Worm (Caenorhabditis elegans) whole organism, L3 larva: ENCODE results near the gene pals-32.

Source experiments
- ZK546.5 ChIP-seq: sonication (generic microtip); optimal IDR thresholded peaks from 2 replicates; lab custom pipeline; 2017; ENCODE audit warnings: missing biosample characterization, missing genetic modification characterization
- aly-2 ChIP-seq: fragments of 150-350 bp; optimal IDR thresholded peaks from 2 replicates; lab custom pipeline; 2014; ENCODE audit warnings: missing biosample characterization, missing genetic modification characterization
- ama-1 ChIP-seq: fragments of 150-350 bp; optimal IDR thresholded peaks from 2 replicates; lab custom pipeline; 2018
- ceh-16 ChIP-seq: sonication (generic microtip); optimal IDR thresholded peaks from 2 replicates; lab custom pipeline; 2017; ENCODE audit warnings: missing biosample characterization, missing genetic modification characterization
- ceh-28 ChIP-seq: fragments of 150-350 bp; optimal IDR thresholded peaks from 2 replicates; lab custom pipeline; 2014; ENCODE audit warnings: missing biosample characterization, missing genetic modification reagents, missing genetic modification characterization
- ceh-9 ChIP-seq: sonication (generic microtip); optimal IDR thresholded peaks from 2 replicates; lab custom pipeline; 2018; ENCODE audit warnings: missing biosample characterization, missing genetic modification characterization
- elt-1 ChIP-seq: fragments of 150-350 bp; optimal IDR thresholded peaks from 2 replicates; lab custom pipeline; 2014; ENCODE audit warnings: missing biosample characterization, missing genetic modification characterization
- elt-2 ChIP-seq: sonication (generic microtip); optimal IDR thresholded peaks from 2 replicates; lab custom pipeline; 2016; ENCODE audit warnings: missing genetic modification reagents, mild to moderate bottlenecking, missing genetic modification characterization, missing compliant biosample characterization
- elt-3 ChIP-seq, 3 experiments: fragments of 150-350 bp in 1 of 3; sonication (generic microtip) in 2 of 3; optimal IDR thresholded peaks; 2 replicates in 2 of 3; 4 replicates in 1 of 3; lab custom pipeline; 2014 to 2017; ENCODE audit warnings: missing biosample characterization in 3 of 3, missing genetic modification characterization in 3 of 3
- eor-1 ChIP-seq, 2 experiments: fragments of 150-350 bp; optimal IDR thresholded peaks; 2 replicates each; lab custom pipeline; 2014 to 2018; ENCODE audit warnings: missing biosample characterization in 2 of 2, missing genetic modification characterization in 2 of 2
- fkh-10 ChIP-seq: sonication (generic microtip); optimal IDR thresholded peaks from 2 replicates; lab custom pipeline; 2017; ENCODE audit warnings: missing biosample characterization, missing genetic modification reagents, missing genetic modification characterization
- fkh-2 ChIP-seq: fragments of 150-350 bp; optimal IDR thresholded peaks from 2 replicates; lab custom pipeline; 2014; ENCODE audit warnings: missing biosample characterization, missing genetic modification reagents, missing genetic modification characterization
- hmg-11 ChIP-seq: sonication (generic microtip); optimal IDR thresholded peaks from 2 replicates; lab custom pipeline; 2016; ENCODE audit warnings: missing genetic modification characterization, missing compliant biosample characterization
- jun-1 ChIP-seq: fragments of 150-350 bp; optimal IDR thresholded peaks from 2 replicates; lab custom pipeline; 2014; ENCODE audit warnings: missing biosample characterization, missing genetic modification reagents, missing genetic modification characterization
- lin-15B ChIP-seq: fragments of 150-350 bp; optimal IDR thresholded peaks from 2 replicates; lab custom pipeline; 2014; ENCODE audit warnings: missing biosample characterization, missing genetic modification characterization
- lin-39 ChIP-seq: fragments of 150-350 bp; optimal IDR thresholded peaks from 2 replicates; lab custom pipeline; 2018; ENCODE audit warnings: missing biosample characterization, missing genetic modification reagents, missing genetic modification characterization
- lsy-12 ChIP-seq: sonication (generic microtip); optimal IDR thresholded peaks from 2 replicates; lab custom pipeline; 2016; ENCODE audit warnings: mild to moderate bottlenecking, missing genetic modification characterization, missing compliant biosample characterization
- mml-1 ChIP-seq: fragments of 150-350 bp; sonication (generic microtip); optimal IDR thresholded peaks from 3 replicates; lab custom pipeline; 2014; ENCODE audit warnings: missing biosample characterization, missing genetic modification characterization
- nhr-11 ChIP-seq: fragments of 150-350 bp; optimal IDR thresholded peaks from 2 replicates; lab custom pipeline; 2014; ENCODE audit warnings: missing biosample characterization, missing genetic modification characterization
- nhr-23 ChIP-seq: fragments of 150-350 bp; optimal IDR thresholded peaks from 2 replicates; lab custom pipeline; 2014; ENCODE audit warnings: missing biosample characterization, missing genetic modification reagents, missing genetic modification characterization
- nhr-237 ChIP-seq: fragments of 150-350 bp; optimal IDR thresholded peaks from 2 replicates; lab custom pipeline; 2014; ENCODE audit warnings: missing biosample characterization, missing genetic modification characterization
- nhr-25 ChIP-seq: sonication (generic microtip); optimal IDR thresholded peaks from 2 replicates; lab custom pipeline; 2017; ENCODE audit warnings: missing biosample characterization, missing genetic modification characterization
- nhr-28 ChIP-seq: fragments of 150-350 bp; optimal IDR thresholded peaks from 2 replicates; lab custom pipeline; 2014; ENCODE audit warnings: missing biosample characterization, missing genetic modification characterization
- nhr-43 ChIP-seq: sonication (generic microtip); optimal IDR thresholded peaks from 2 replicates; lab custom pipeline; 2016; ENCODE audit warnings: mild to moderate bottlenecking, missing genetic modification characterization, missing compliant biosample characterization; ENCODE audit not compliant: poor library complexity, severe bottlenecking
- nhr-67 ChIP-seq: fragments of 150-350 bp; optimal IDR thresholded peaks from 2 replicates; lab custom pipeline; 2014; ENCODE audit warnings: missing biosample characterization, missing genetic modification characterization
- nhr-76 ChIP-seq: fragments of 150-350 bp; sonication (generic microtip); optimal IDR thresholded peaks from 5 replicates; lab custom pipeline; 2014; ENCODE audit warnings: missing biosample characterization, missing genetic modification characterization
- nhr-77 ChIP-seq: fragments of 150-350 bp; optimal IDR thresholded peaks from 2 replicates; lab custom pipeline; 2014; ENCODE audit warnings: missing biosample characterization, missing genetic modification characterization
- pha-4 ChIP-seq: fragments of 150-350 bp; optimal IDR thresholded peaks from 2 replicates; lab custom pipeline; 2014; ENCODE audit warnings: missing biosample characterization, missing genetic modification reagents, missing genetic modification characterization
- pqm-1 ChIP-seq: fragments of 150-350 bp; optimal IDR thresholded peaks from 2 replicates; lab custom pipeline; 2017; ENCODE audit warnings: missing biosample characterization, missing genetic modification characterization, inconsistent platforms
- skn-1 ChIP-seq: fragments of 150-350 bp; optimal IDR thresholded peaks from 2 replicates; lab custom pipeline; 2014; ENCODE audit warnings: missing biosample characterization, missing genetic modification characterization
- snpc-4 ChIP-seq: fragments of 150-350 bp; optimal IDR thresholded peaks from 2 replicates; lab custom pipeline; 2014; ENCODE audit warnings: missing biosample characterization, missing genetic modification characterization
- unc-39 ChIP-seq: sonication (generic microtip); optimal IDR thresholded peaks from 4 replicates; lab custom pipeline; 2017; ENCODE audit warnings: missing biosample characterization, missing genetic modification characterization
- unc-62 ChIP-seq: fragments of 150-350 bp; sonication (generic microtip); optimal IDR thresholded peaks from 4 replicates; lab custom pipeline; 2014; ENCODE audit warnings: missing biosample characterization, missing genetic modification reagents, missing genetic modification characterization
- ztf-4 ChIP-seq: fragments of 150-350 bp; optimal IDR thresholded peaks from 2 replicates; lab custom pipeline; 2014; ENCODE audit warnings: missing biosample characterization, missing genetic modification characterization

The pals-32 gene

DNA sequence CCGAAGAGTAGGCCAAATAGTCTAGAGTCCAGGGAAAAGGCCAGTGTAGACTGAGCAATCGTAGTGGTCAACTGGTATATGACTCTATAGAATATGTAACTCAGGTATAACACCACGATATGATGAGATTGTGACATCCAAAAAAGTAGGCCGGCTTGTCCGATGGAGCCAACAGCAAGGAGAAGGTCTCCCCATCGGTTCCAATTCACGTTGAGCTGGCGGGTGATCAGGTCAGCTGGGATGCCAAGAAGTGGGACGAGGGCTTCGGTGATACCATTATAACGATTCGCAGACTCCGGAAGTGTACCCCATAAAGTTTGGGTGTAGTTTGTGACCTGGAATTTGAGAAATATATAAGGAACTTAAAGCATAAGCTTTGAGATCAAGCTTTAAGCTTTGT is 23.5 kb upstream of the pals-32 start:
- TF ChIP-seq ZK546.5 (tag; lab: Kevin White, UChicago) (no peak), pqm-1 (tag; lab: Kevin White, UChicago) (no peak), ama-1 (lab: Kevin White, UChicago) (no peak), pha-4 (tag; lab: Kevin White, UChicago) (no peak), eor-1 (tag; optimal IDR thresholded peaks at IDR 0.05; lab: Kevin White, UChicago) (no peak), fkh-10 (GFP tag; lab: Kevin White, UChicago) (no peak), nhr-76 (tag; lab: Kevin White, UChicago) (no peak), hmg-11 (tag; lab: Kevin White, UChicago) (no peak), nhr-237 (tag; lab: Kevin White, UChicago) (no peak), lin-39 (no peak), ceh-16 (no peak), ceh-28 (no peak), lin-15B (tag; lab: Kevin White, UChicago) (no peak), nhr-77 (tag; lab: Kevin White, UChicago) (no peak), jun-1 (no peak), aly-2 (tag; lab: Kevin White, UChicago) (no peak), nhr-43 (tag; lab: Kevin White, UChicago) (no peak), snpc-4 (tag; lab: Kevin White, UChicago) (no peak), elt-3 (tag; optimal IDR thresholded peaks at IDR 0.05; lab: Kevin White, UChicago) (no peak), ztf-4 (no peak)

- TF ChIP-seq elt-2 (peak; percentile 75), ceh-9 (tag; lab: Kevin White, UChicago) (no peak), mml-1 (no peak), pqm-1 (tag; lab: Kevin White, UChicago) (peak; percentile 49)
These were observed 21.0 kb upstream of the pals-32 start, which contains the start of gene folt-2 for ce11 chrV:2875422-2875821. folt-2 (minus strand) TSS chrV:2875600.

DNA sequence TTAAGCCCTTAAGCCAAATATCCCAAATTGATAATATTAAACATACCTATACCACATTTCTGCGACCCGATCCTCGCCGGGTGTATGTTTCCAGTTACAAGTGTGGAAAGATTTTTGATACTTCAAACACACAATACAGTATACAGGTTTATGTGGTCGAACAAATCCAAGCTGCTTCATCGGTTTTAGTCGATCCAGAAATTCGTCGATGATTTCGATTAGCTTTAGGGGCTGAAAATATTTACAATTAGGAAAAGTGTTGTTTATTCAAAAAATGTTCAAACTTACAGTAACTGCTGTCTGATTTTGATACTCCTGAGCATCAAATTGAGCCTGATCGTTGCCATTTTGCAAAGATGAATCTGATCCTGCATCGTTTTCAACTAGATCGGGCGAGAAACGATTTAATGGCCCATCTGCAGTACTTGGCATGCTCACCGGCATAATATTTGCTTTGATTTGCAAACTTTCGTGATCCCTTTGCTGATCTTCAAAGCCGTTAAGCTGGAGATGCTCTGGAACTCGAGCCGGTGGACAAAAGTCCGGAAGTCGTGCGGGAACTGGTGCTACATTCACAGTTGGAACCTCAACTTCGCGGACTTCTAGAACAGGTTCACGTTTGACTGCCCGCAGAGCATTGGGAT is 20.1 kb upstream of the pals-32 start:
- TF ChIP-seq nhr-23 (tag; lab: Kevin White, UChicago) (no peak), skn-1 (no peak), pqm-1 (tag; lab: Kevin White, UChicago) (no peak)
- TF ChIP-seq, all 47 proteins: peak for 0

ce11 chrV:2877509-2877908 is 18.9 kb upstream of the pals-32 start, which contains the start of gene F37B4.10:
F37B4.10 (minus strand) TSS chrV:2877609.
- TF ChIP-seq elt-2 (peak; percentile 8), nhr-76 (tag; lab: Kevin White, UChicago) (no peak), hmg-11 (tag; lab: Kevin White, UChicago) (no peak)

DNA sequence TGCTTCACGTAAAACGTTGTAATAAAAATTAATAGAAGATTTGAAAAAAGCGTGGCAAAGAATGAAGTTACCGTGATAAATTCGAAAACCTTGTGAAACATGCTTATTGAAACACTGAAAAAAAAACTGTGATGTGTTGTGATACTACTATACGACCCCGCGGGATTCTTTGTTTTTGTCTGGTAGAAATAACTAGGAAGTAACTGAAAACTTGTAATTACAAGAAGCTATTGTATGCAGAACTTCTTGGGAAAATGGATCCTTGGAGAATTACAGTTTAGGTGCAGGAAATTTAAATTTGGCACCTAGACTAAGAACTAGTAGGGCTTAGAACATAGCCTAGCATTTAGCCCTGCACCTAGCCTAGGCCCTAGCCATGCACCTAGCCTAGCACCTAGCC is 16.6 kb upstream of the pals-32 start, which contains the start of gene str-39:
str-39 (minus strand) TSS at position 101 of the 400 bp plus-strand sequence.
- no peak for TF ChIP-seq ama-1 (lab: Kevin White, UChicago)
- TF ChIP-seq unc-62 (GFP tag; lab: Kevin White, UChicago) = no peak
- no peak for TF ChIP-seq jun-1
- no peak for TF ChIP-seq fkh-10 (GFP tag; lab: Kevin White, UChicago)
- no peak for TF ChIP-seq elt-1
- no peak for TF ChIP-seq nhr-11
- no peak for TF ChIP-seq skn-1
- TF ChIP-seq nhr-67 (tag; lab: Kevin White, UChicago) = no peak
- TF ChIP-seq snpc-4 (tag; lab: Kevin White, UChicago) = no peak
- no peak for TF ChIP-seq unc-39
- TF ChIP-seq pqm-1 (tag; lab: Kevin White, UChicago) = no peak
- TF ChIP-seq nhr-25 (tag; lab: Kevin White, UChicago) = no peak
- TF ChIP-seq nhr-77 (tag; lab: Kevin White, UChicago) = no peak
- TF ChIP-seq aly-2 (tag; lab: Kevin White, UChicago) = no peak
- no peak for TF ChIP-seq eor-1 (tag; optimal IDR thresholded peaks at IDR 0.05; lab: Kevin White, UChicago)
- TF ChIP-seq, all 47 proteins: peak for 0

- TF ChIP-seq nhr-237 (tag; lab: Kevin White, UChicago) (no peak), lin-39 (no peak), pha-4 (tag; lab: Kevin White, UChicago) (no peak), ZK546.5 (tag; lab: Kevin White, UChicago) (no peak), pqm-1 (tag; lab: Kevin White, UChicago) (peak; percentile 49), fkh-2 (tag; lab: Kevin White, UChicago) (no peak), nhr-23 (tag; lab: Kevin White, UChicago) (no peak), ztf-4 (no peak), nhr-43 (tag; lab: Kevin White, UChicago) (no peak), fkh-10 (GFP tag; lab: Kevin White, UChicago) (no peak), elt-2 (peak; percentile 84), nhr-25 (tag; lab: Kevin White, UChicago) (no peak), lsy-12 (tag; lab: Kevin White, UChicago) (no peak), nhr-28 (tag; lab: Kevin White, UChicago) (no peak), ceh-28 (no peak), eor-1 (tag; optimal IDR thresholded peaks at IDR 0.05; lab: Kevin White, UChicago) (no peak), mml-1 (no peak), unc-62 (GFP tag; lab: Kevin White, UChicago) (no peak), ceh-16 (no peak), jun-1 (peak; percentile 59)
- TF ChIP-seq, all 47 proteins: peak for 3
These were observed 16.1 kb upstream of the pals-32 start for ce11 chrV:2880356-2880755.
